Fruit fly (Drosophila melanogaster) Kc167 (cell line): Measurements from ENCODE around the gene AlkB.

Experiments used
- Myc ChIP-seq: fragments of >200 bp; optimal IDR thresholded peaks from 2 replicates; lab custom pipeline; 2017; ENCODE audit warnings: missing external identifiers
- Sin3A ChIP-seq: fragments of >200 bp; optimal IDR thresholded peaks from 2 replicates; lab custom pipeline; 2018; ENCODE audit warnings: missing external identifiers
- h ChIP-seq: fragments of >200 bp; optimal IDR thresholded peaks from 3 replicates; lab custom pipeline; 2018; ENCODE audit warnings: missing external identifiers
- psq ChIP-seq: fragments of >200 bp; optimal IDR thresholded peaks from 2 replicates; lab custom pipeline; 2017; ENCODE audit warnings: missing external identifiers
- ttk ChIP-seq: sonication (Bioruptor generic); optimal IDR thresholded peaks from 2 replicates; lab custom pipeline; 2017; ENCODE audit warnings: missing external identifiers

dm6 chrX:15849021-15849420 is 10.3 kb downstream of the AlkB start, which contains the start of gene sun:
- TF ChIP-seq Myc (lab: Kevin White, UChicago) (no peak), psq (no peak), h (lab: Kevin White, UChicago) (no peak), Sin3A (lab: Kevin White, UChicago) (no peak), ttk (lab: Kevin White, UChicago) (no peak)
